Worm (Caenorhabditis elegans) whole organism, L4 larva: ENCODE results near the gene ifbp-1.

ENCODE experiments used
- T20F7.1 ChIP-seq: fragments of 200-800 bp; sonication (Bioruptor generic); optimal IDR thresholded peaks from 2 replicates; lab custom pipeline; 2018; ENCODE audit warnings: mild to moderate bottlenecking, missing genetic modification characterization, missing compliant biosample characterization
- ceh-28 ChIP-seq: fragments of 150-350 bp; optimal IDR thresholded peaks from 2 replicates; lab custom pipeline; 2014; ENCODE audit warnings: missing biosample characterization, missing genetic modification reagents, missing genetic modification characterization
- lin-15B ChIP-seq: fragments of 150-350 bp; sonication (generic microtip); optimal IDR thresholded peaks from 3 replicates; lab custom pipeline; 2014; ENCODE audit warnings: missing biosample characterization, missing genetic modification characterization
- nhr-11 ChIP-seq: fragments of 150-350 bp; optimal IDR thresholded peaks from 2 replicates; lab custom pipeline; 2014; ENCODE audit warnings: missing biosample characterization, missing genetic modification characterization
- nhr-77 ChIP-seq: fragments of 150-350 bp; optimal IDR thresholded peaks from 2 replicates; lab custom pipeline; 2014; ENCODE audit warnings: missing biosample characterization, missing genetic modification characterization
- rbr-2 ChIP-seq: sonication (generic microtip); optimal IDR thresholded peaks from 2 replicates; lab custom pipeline; 2016; ENCODE audit warnings: missing genotype, missing genetic modification characterization, missing compliant biosample characterization
- skn-1 ChIP-seq: fragments of 150-350 bp; optimal IDR thresholded peaks from 2 replicates; lab custom pipeline; 2014; ENCODE audit warnings: missing biosample characterization, missing genetic modification characterization
- unc-62 ChIP-seq, 3 experiments: fragments of 150-350 bp in 1 of 3; sonication (generic microtip); optimal IDR thresholded peaks in 2 of 3; peaks in 1 of 3; 1 replicate in 1 of 3; 2 replicates in 2 of 3; lab custom pipeline; 2014 to 2017; ENCODE audit warnings: missing biosample characterization in 3 of 3, missing genetic modification characterization in 3 of 3, missing genetic modification reagents in 3 of 3, missing genotype in 1 of 3
- zag-1 ChIP-seq: fragments of 150-350 bp; optimal IDR thresholded peaks from 2 replicates; lab custom pipeline; 2014; ENCODE audit warnings: missing biosample characterization, missing genetic modification characterization
- ztf-7 ChIP-seq: fragments of 150-350 bp; optimal IDR thresholded peaks from 2 replicates; lab custom pipeline; 2014; ENCODE audit warnings: missing biosample characterization, missing genetic modification characterization

ce11 chrV:13406511-13406910, 26.4 kb upstream of the ifbp-1 start, which contains the start of gene F53F1.2:
- no peak for TF ChIP-seq nhr-11
- TF ChIP-seq ceh-28 (tag; lab: Kevin White, UChicago), result no peak
- no peak for TF ChIP-seq zag-1 (tag; lab: Kevin White, UChicago)
- no peak for TF ChIP-seq skn-1 (tag; lab: Kevin White, UChicago)
- TF ChIP-seq rbr-2 (tag; lab: Kevin White, UChicago), result no peak
- TF ChIP-seq unc-62 (GFP tag; optimal IDR thresholded peaks at IDR 0.05 in 1 of 2; lab: Kevin White, UChicago), result no peak
- no peak for TF ChIP-seq unc-62 (tag; optimal IDR thresholded peaks at IDR 0.05; lab: Kevin White, UChicago)
- no peak for TF ChIP-seq lin-15B (tag; lab: Kevin White, UChicago)
- no peak for TF ChIP-seq T20F7.1 (GFP tag; lab: Kevin White, UChicago)
- TF ChIP-seq ztf-7 (tag; lab: Kevin White, UChicago), result no peak
- TF ChIP-seq nhr-77, result no peak
